Worm (Caenorhabditis elegans): ENCODE data around the gene M163.9.

M163.9 gene

DNA sequence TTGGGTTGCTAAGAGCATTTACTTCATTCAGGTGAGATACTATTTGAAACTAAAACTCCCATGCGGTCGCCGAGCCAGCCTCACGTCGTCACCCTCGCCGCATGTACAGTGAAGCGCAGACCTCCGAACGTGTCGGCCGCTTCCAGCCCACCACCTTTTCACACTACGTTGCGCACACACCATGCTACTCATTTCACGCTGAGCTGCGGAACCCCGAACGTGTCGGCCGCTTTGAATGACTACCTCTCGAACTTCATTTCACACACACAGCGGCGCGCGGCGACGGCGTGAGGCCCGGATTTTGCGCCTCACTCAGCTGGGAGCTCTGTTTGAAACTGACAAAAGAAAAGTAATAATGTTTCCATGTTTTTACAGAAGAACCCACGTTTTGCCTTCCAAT, 12.3 kb downstream of the M163.9 start:
- TF ChIP-seq unc-120 (tag; optimal IDR thresholded peaks at IDR 0.05; ENCODE audit: poor library complexity, severe bottlenecking) (no peak), hlh-1 (tag; optimal IDR thresholded peaks at IDR 0.05) (no peak), zip-8 (tag; optimal IDR thresholded peaks at IDR 0.05) (no peak), unc-62 (GFP tag; optimal IDR thresholded peaks at IDR 0.05) (no peak), snpc-4 (tag; optimal IDR thresholded peaks at IDR 0.05) (no peak), nhr-28 (tag; optimal IDR thresholded peaks at IDR 0.05) (no peak), ceh-43 (GFP tag; optimal IDR thresholded peaks at IDR 0.05) (no peak), unc-39 (tag; optimal IDR thresholded peaks at IDR 0.05) (no peak), nhr-237 (tag; optimal IDR thresholded peaks at IDR 0.05) (no peak), mls-2 (tag; optimal IDR thresholded peaks at IDR 0.05) (no peak), sem-2 (GFP tag; optimal IDR thresholded peaks at IDR 0.05) (no peak), ces-1 (GFP tag; optimal IDR thresholded peaks at IDR 0.05) (no peak), ceh-39 (tag; optimal IDR thresholded peaks at IDR 0.05) (no peak), elt-3 (tag; optimal IDR thresholded peaks at IDR 0.05) (no peak), ztf-11 (tag; optimal IDR thresholded peaks at IDR 0.05) (no peak), nhr-12 (tag; optimal IDR thresholded peaks at IDR 0.05) (no peak), elt-1 (tag; optimal IDR thresholded peaks at IDR 0.05; ENCODE audit: borderline replicate concordance, insufficient read depth) (no peak)

DNA sequence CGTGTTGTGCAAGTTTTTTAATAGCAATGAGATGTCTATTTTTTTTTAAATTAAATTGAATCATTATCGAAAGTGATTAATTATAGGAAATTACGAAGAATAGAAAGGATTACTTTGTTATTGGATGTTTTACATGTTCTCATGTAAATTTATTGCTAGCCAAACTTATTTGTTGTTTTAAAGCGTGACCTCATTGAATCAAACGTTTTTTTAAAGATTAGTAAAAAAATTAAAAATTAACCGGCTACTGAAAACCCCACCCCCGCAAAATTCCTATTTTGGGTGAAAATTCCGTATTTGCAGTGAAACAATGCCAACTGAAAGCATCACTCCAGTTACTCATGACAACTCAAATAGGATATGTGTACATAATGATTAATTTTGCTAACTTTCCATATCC, 15.4 kb downstream of the M163.9 start, which contains the start of gene M163.8:
M163.8 (plus strand) TSS at position 301 of the 400 bp plus-strand sequence.
- TF ChIP-seq ham-2 (GFP tag; optimal IDR thresholded peaks at IDR 0.05) (no peak), nhr-28 (tag; optimal IDR thresholded peaks at IDR 0.05) (no peak), snpc-4 (tag; optimal IDR thresholded peaks at IDR 0.05) (no peak), cnd-1 (tag; optimal IDR thresholded peaks at IDR 0.05) (no peak), bed-3 (GFP tag; optimal IDR thresholded peaks at IDR 0.05) (no peak), ceh-83 (GFP tag; optimal IDR thresholded peaks at IDR 0.05) (no peak), lin-32 (GFP tag; optimal IDR thresholded peaks at IDR 0.05) (no peak), pha-4 (tag; optimal IDR thresholded peaks at IDR 0.05) (no peak), blmp-1 (tag; optimal IDR thresholded peaks at IDR 0.05) (no peak), flh-1 (GFP tag; optimal IDR thresholded peaks at IDR 0.05) (no peak), elt-3 (tag; optimal IDR thresholded peaks at IDR 0.05) (no peak), drap-1 (GFP tag; optimal IDR thresholded peaks at IDR 0.05) (no peak), elt-1 (tag; optimal IDR thresholded peaks at IDR 0.05; ENCODE audit: borderline replicate concordance, insufficient read depth) (no peak), M03D4.4 (tag; optimal IDR thresholded peaks at IDR 0.05) (no peak)

DNA sequence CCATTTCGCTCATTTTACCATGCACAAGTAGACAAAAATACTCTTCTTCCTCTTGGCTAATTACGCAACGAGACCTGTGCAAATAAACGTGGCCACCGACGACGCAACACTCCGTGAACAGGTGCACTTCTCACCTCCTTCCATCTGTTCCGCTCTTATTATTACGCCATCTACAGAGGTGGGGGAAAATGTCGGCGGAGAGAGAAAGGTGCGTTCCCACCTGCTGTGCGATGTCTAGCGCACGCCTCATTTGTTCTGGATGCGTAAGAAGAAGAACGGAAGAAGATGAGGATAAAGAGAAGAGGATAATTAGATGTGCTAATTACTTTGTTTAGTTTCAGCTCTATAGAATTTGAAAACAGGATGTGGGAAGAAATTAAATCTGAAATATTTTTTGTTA, 17.1 kb downstream of the M163.9 start:
- peak; percentile 43 for TF ChIP-seq mep-1 (tag; optimal IDR thresholded peaks at IDR 0.05)
- TF ChIP-seq zip-8 (tag; optimal IDR thresholded peaks at IDR 0.05): peak; percentile 97
- peak; percentile 41 for TF ChIP-seq unc-62 (GFP tag; optimal IDR thresholded peaks at IDR 0.05)
- no peak for TF ChIP-seq drap-1 (GFP tag; optimal IDR thresholded peaks at IDR 0.05)
- peak; percentile 82 for TF ChIP-seq hlh-1 (tag; optimal IDR thresholded peaks at IDR 0.05)
- TF ChIP-seq ham-2 (GFP tag; optimal IDR thresholded peaks at IDR 0.05): no peak
- TF ChIP-seq lin-32 (GFP tag; optimal IDR thresholded peaks at IDR 0.05): peak; percentile 90
- TF ChIP-seq mls-2 (tag; optimal IDR thresholded peaks at IDR 0.05): peak; percentile 67
- peak; percentile 97 for TF ChIP-seq cnd-1 (tag; optimal IDR thresholded peaks at IDR 0.05)
- TF ChIP-seq ceh-39 (tag; optimal IDR thresholded peaks at IDR 0.05): peak; percentile 58
- TF ChIP-seq snpc-4 (tag; optimal IDR thresholded peaks at IDR 0.05): no peak
- peak; percentile 92 for TF ChIP-seq nhr-2 (tag; optimal IDR thresholded peaks at IDR 0.05)
- peak; percentile 26 for TF ChIP-seq ztf-11 (tag; optimal IDR thresholded peaks at IDR 0.05)
- peak; percentile 80 for TF ChIP-seq ceh-43 (GFP tag; optimal IDR thresholded peaks at IDR 0.05)
- no peak for TF ChIP-seq flh-1 (GFP tag; optimal IDR thresholded peaks at IDR 0.05)

DNA sequence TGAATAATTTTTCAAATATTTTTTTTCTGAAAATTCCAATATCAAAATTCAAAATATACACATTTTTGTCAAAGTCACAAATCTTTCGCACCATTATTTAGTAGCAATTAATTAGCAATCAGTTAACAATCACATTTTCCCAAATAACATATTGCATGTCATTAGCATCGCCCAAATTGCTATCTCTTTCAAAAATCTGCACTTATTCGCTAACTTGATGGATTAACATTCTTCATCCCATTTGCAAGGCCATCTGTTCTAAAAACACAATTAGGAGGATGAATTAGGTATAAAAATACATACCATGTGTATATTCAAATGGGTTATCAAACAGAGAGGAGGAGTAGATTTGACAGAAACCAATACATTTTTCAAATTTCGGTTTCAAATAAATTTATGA, 17.9 kb downstream of the M163.9 start:
- TF ChIP-seq M03D4.4 (tag; optimal IDR thresholded peaks at IDR 0.05) (no peak), nhr-237 (tag; optimal IDR thresholded peaks at IDR 0.05) (no peak), blmp-1 (tag; optimal IDR thresholded peaks at IDR 0.05) (no peak), cnd-1 (tag; optimal IDR thresholded peaks at IDR 0.05) (peak; percentile 74), ham-2 (GFP tag; optimal IDR thresholded peaks at IDR 0.05) (no peak), nhr-76 (tag; optimal IDR thresholded peaks at IDR 0.05) (no peak), flh-1 (GFP tag; optimal IDR thresholded peaks at IDR 0.05) (no peak), mab-5 (tag; optimal IDR thresholded peaks at IDR 0.05) (peak; percentile 13), zip-8 (tag; optimal IDR thresholded peaks at IDR 0.05) (no peak), unc-62 (GFP tag; optimal IDR thresholded peaks at IDR 0.05) (peak; percentile 28), tbx-8 (GFP tag; optimal IDR thresholded peaks at IDR 0.05) (no peak), ces-1 (GFP tag; optimal IDR thresholded peaks at IDR 0.05) (peak; percentile 94), nhr-12 (tag; optimal IDR thresholded peaks at IDR 0.05) (no peak), lin-13 (tag; optimal IDR thresholded peaks at IDR 0.05) (no peak), nhr-2 (tag; optimal IDR thresholded peaks at IDR 0.05) (no peak), pha-4 (tag; optimal IDR thresholded peaks at IDR 0.05) (no peak), bed-3 (GFP tag; optimal IDR thresholded peaks at IDR 0.05) (no peak), unc-120 (tag; optimal IDR thresholded peaks at IDR 0.05; ENCODE audit: poor library complexity, severe bottlenecking) (no peak), drap-1 (GFP tag; optimal IDR thresholded peaks at IDR 0.05) (no peak), ceh-43 (GFP tag; optimal IDR thresholded peaks at IDR 0.05) (no peak), snpc-4 (tag; optimal IDR thresholded peaks at IDR 0.05) (no peak), unc-39 (tag; optimal IDR thresholded peaks at IDR 0.05) (no peak), mls-2 (tag; optimal IDR thresholded peaks at IDR 0.05) (peak; percentile 26), hlh-1 (tag; optimal IDR thresholded peaks at IDR 0.05) (no peak), elt-1 (tag; optimal IDR thresholded peaks at IDR 0.05; ENCODE audit: borderline replicate concordance, insufficient read depth) (peak; percentile 40)
